Worm (Caenorhabditis elegans) whole organism, L4 larva: ENCODE data around the gene dyf-6.

Experiments
- F10B5.3 ChIP-seq: sonication (generic microtip); optimal IDR thresholded peaks from 2 replicates; lab custom pipeline; 2016; ENCODE audit warnings: mild to moderate bottlenecking, missing genetic modification characterization, missing compliant biosample characterization
- F44E2.7 ChIP-seq: fragments of 200-800 bp; sonication (Bioruptor generic); IDR thresholded peaks from 2 replicates; pipeline ENCODE4 v2.1.2; 2022; ENCODE audit warnings: missing genetic modification characterization, missing compliant biosample characterization
- R02D3.7 ChIP-seq: fragments of 150-350 bp; sonication (generic microtip); optimal IDR thresholded peaks from 3 replicates; lab custom pipeline; 2014; ENCODE audit warnings: missing biosample characterization, missing genetic modification characterization
- T20F7.1 ChIP-seq: fragments of 200-800 bp; sonication (Bioruptor generic); optimal IDR thresholded peaks from 2 replicates; lab custom pipeline; 2018; ENCODE audit warnings: mild to moderate bottlenecking, missing genetic modification characterization, missing compliant biosample characterization
- T26A8.4 ChIP-seq: fragments of 200-800 bp; sonication (Bioruptor generic); IDR thresholded peaks from 2 replicates; pipeline ENCODE4 v1.3.6; 2022; ENCODE audit warnings: missing genetic modification characterization, missing compliant biosample characterization
- Y75B8A.6 ChIP-seq: fragments of 200-800 bp; sonication (Bioruptor generic); IDR thresholded peaks from 2 replicates; pipeline ENCODE4 v1.3.6; 2022; ENCODE audit warnings: missing genetic modification reagents, missing genetic modification characterization, missing compliant biosample characterization
- aly-2 ChIP-seq: sonication (generic microtip); optimal IDR thresholded peaks from 2 replicates; lab custom pipeline; 2018; ENCODE audit warnings: missing biosample characterization, missing genetic modification characterization
- ceh-62 ChIP-seq: sonication (generic microtip); optimal IDR thresholded peaks from 2 replicates; lab custom pipeline; 2017; ENCODE audit warnings: missing biosample characterization, missing genetic modification characterization
- cey-2 ChIP-seq: sonication (generic microtip); optimal IDR thresholded peaks from 3 replicates; lab custom pipeline; 2017; ENCODE audit warnings: missing genetic modification characterization, mild to moderate bottlenecking, missing compliant biosample characterization, antibody characterized with exemption, borderline replicate concordance; ENCODE audit not compliant: insufficient read depth
- ctbp-1 ChIP-seq: fragments of 200-800 bp; sonication (Bioruptor generic); IDR thresholded peaks from 2 replicates; pipeline ENCODE4 v1.3.6; 2022; ENCODE audit warnings: missing genetic modification reagents, missing genetic modification characterization, missing compliant biosample characterization
- daf-8 ChIP-seq: fragments of 200-800 bp; sonication (Bioruptor generic); IDR thresholded peaks from 2 replicates; pipeline ENCODE4 v1.3.6; 2022; ENCODE audit warnings: missing genetic modification characterization, missing compliant biosample characterization
- dmd-6 ChIP-seq: fragments of 200-800 bp; sonication (Bioruptor generic); IDR thresholded peaks from 2 replicates; pipeline ENCODE4 v1.3.6; 2022; ENCODE audit warnings: missing genetic modification reagents, missing genetic modification characterization, missing compliant biosample characterization
- dmd-8 ChIP-seq: fragments of 200-800 bp; sonication (Bioruptor generic); IDR thresholded peaks from 2 replicates; pipeline ENCODE4 v1.3.6; 2022; ENCODE audit warnings: missing genetic modification characterization, missing compliant biosample characterization
- hif-1 ChIP-seq, 2 experiments: sonication (generic microtip); optimal IDR thresholded peaks; 2 replicates each; lab custom pipeline; 2016 to 2017; ENCODE audit warnings: missing compliant biosample characterization in 2 of 2, missing genetic modification characterization in 2 of 2, missing genetic modification reagents in 2 of 2, missing genotype in 2 of 2, mild to moderate bottlenecking in 1 of 2
- hlh-11 ChIP-seq: fragments of 200-800 bp; sonication (Bioruptor generic); optimal IDR thresholded peaks from 2 replicates; lab custom pipeline; 2018; ENCODE audit warnings: mild to moderate bottlenecking, missing genetic modification characterization, missing compliant biosample characterization
- hmg-1.1 ChIP-seq: fragments of 200-800 bp; sonication (Bioruptor generic); IDR thresholded peaks from 2 replicates; pipeline ENCODE4 v1.3.6; 2022; ENCODE audit warnings: missing genetic modification reagents, missing genetic modification characterization, missing compliant biosample characterization
- lim-7 ChIP-seq: fragments of 200-800 bp; sonication (Bioruptor generic); IDR thresholded peaks from 2 replicates; pipeline ENCODE4 v1.3.6; 2022; ENCODE audit warnings: missing genetic modification characterization, missing compliant biosample characterization
- lin-38 ChIP-seq: fragments of 200-800 bp; sonication (Bioruptor generic); IDR thresholded peaks from 2 replicates; pipeline ENCODE4 v1.3.6; 2022; ENCODE audit warnings: missing genetic modification reagents, missing genetic modification characterization, missing compliant biosample characterization
- lin-39 ChIP-seq: fragments of 150-350 bp; optimal IDR thresholded peaks from 2 replicates; lab custom pipeline; 2014; ENCODE audit warnings: missing biosample characterization, missing genetic modification reagents, missing genetic modification characterization
- mxl-2 ChIP-seq: fragments of 200-800 bp; sonication (Bioruptor generic); conservative IDR thresholded peaks from 2 replicates; pipeline ENCODE4 v1.3.6; 2022; ENCODE audit warnings: missing genetic modification reagents, missing genetic modification characterization, missing compliant biosample characterization
- mxl-3 ChIP-seq: fragments of 200-800 bp; sonication (Bioruptor generic); optimal IDR thresholded peaks from 2 replicates; lab custom pipeline; 2018; ENCODE audit warnings: mild to moderate bottlenecking, missing genetic modification characterization, missing compliant biosample characterization
- nhr-111 ChIP-seq: fragments of 200-800 bp; sonication (Bioruptor generic); optimal IDR thresholded peaks from 2 replicates; lab custom pipeline; 2018; ENCODE audit warnings: mild to moderate bottlenecking, missing genetic modification characterization, missing compliant biosample characterization
- nhr-42 ChIP-seq: fragments of 200-800 bp; sonication (Bioruptor generic); IDR thresholded peaks from 2 replicates; pipeline ENCODE4 v1.3.6; 2022; ENCODE audit warnings: missing genetic modification characterization, missing compliant biosample characterization
- saeg-2 ChIP-seq: fragments of 200-800 bp; sonication (Bioruptor generic); IDR thresholded peaks from 2 replicates; pipeline ENCODE4 v1.3.6; 2022; ENCODE audit warnings: missing genetic modification reagents, missing genetic modification characterization, missing compliant biosample characterization
- set-16 ChIP-seq: fragments of 200-800 bp; sonication (Bioruptor generic); IDR thresholded peaks from 2 replicates; pipeline ENCODE4 v1.3.6; 2022; ENCODE audit warnings: missing genetic modification reagents, missing genetic modification characterization, missing compliant biosample characterization
- snpc-1.2 ChIP-seq: fragments of 200-800 bp; sonication (Bioruptor generic); IDR thresholded peaks from 2 replicates; pipeline ENCODE4 v1.3.6; 2022; ENCODE audit warnings: missing genetic modification reagents, missing genetic modification characterization, missing compliant biosample characterization
- spr-1 ChIP-seq: sonication (generic microtip); optimal IDR thresholded peaks from 2 replicates; lab custom pipeline; 2016; ENCODE audit warnings: mild to moderate bottlenecking, missing genetic modification characterization, missing compliant biosample characterization
- spr-3 ChIP-seq: fragments of 200-800 bp; sonication (Bioruptor generic); optimal IDR thresholded peaks from 2 replicates; lab custom pipeline; 2018; ENCODE audit warnings: mild to moderate bottlenecking, missing genetic modification characterization, missing compliant biosample characterization
- unc-39 ChIP-seq: sonication (generic microtip); optimal IDR thresholded peaks from 2 replicates; lab custom pipeline; 2017; ENCODE audit warnings: missing biosample characterization, missing genetic modification characterization
- unc-62 ChIP-seq, 3 experiments: fragments of 150-350 bp in 1 of 3; sonication (generic microtip); optimal IDR thresholded peaks in 2 of 3; peaks in 1 of 3; 1 replicate in 1 of 3; 2 replicates in 2 of 3; lab custom pipeline; 2014 to 2017; ENCODE audit warnings: missing biosample characterization in 3 of 3, missing genetic modification characterization in 3 of 3, missing genetic modification reagents in 3 of 3, missing genotype in 1 of 3

The dyf-6 gene

DNA sequence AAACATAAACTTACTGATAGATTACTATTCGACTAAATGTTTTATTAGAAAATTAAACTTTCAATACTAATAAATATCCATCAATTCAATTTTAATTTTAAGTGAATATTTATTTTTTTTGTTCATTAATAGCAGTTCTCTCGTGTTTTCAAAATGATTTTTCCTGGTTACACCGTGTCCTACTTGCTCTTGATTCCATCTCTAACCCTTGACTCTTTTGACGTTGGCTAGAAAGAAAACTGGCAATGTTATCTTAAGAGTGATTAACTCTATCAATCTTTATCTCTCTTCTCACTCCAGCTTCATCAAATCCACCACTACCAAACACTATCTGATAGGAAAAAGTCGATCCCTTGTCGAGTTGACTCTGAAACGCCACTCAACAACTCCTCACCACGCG, 26.1 kb upstream of the dyf-6 start, which contains the start of gene acr-8:
Gene acr-8 (plus strand): TSS at position 301 of the 400 bp plus-strand sequence.
- TF ChIP-seq dmd-6 (GFP tag; lab: Robert Waterston, UW) (no peak), snpc-1.2 (GFP tag; lab: Robert Waterston, UW) (no peak), Y75B8A.6 (GFP tag; lab: Robert Waterston, UW) (no peak), unc-62 (GFP tag; optimal IDR thresholded peaks at IDR 0.05 in 1 of 2; lab: Kevin White, UChicago) (peak in 1 of 2 experiments; percentile 53), unc-62 (tag; optimal IDR thresholded peaks at IDR 0.05; lab: Kevin White, UChicago) (no peak)

DNA sequence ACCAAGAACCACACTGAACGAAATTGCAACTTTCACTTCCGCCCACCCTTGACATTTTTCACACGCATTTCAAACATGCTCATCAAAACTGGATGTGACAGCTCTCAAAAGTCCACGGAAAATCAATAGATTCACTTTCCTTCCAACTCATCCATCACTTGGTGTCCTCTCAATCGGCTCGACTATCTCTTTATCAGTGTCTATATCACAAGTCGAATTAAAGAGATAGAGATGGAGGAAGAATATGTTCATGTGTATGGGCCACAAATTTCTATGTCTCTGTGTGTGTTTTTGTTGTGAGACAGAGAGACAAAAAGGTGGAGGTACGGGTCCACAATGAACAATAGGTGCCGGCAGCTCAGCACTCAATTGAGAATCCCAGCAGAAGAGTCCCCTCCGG, 24.2 kb upstream of the dyf-6 start:
- TF ChIP-seq saeg-2 (GFP tag; lab: Robert Waterston, UW): no peak
- TF ChIP-seq spr-3 (GFP tag; lab: Kevin White, UChicago): no peak
- no peak for TF ChIP-seq spr-1 (tag; lab: Kevin White, UChicago)
- TF ChIP-seq R02D3.7 (tag; lab: Kevin White, UChicago): no peak
- no peak for TF ChIP-seq T20F7.1
- no peak for TF ChIP-seq hif-1 (tag; optimal IDR thresholded peaks at IDR 0.05; lab: Kevin White, UChicago)
- TF ChIP-seq cey-2: no peak
- no peak for TF ChIP-seq nhr-111 (GFP tag; lab: Kevin White, UChicago)
- no peak for TF ChIP-seq mxl-3 (GFP tag; lab: Kevin White, UChicago)

DNA sequence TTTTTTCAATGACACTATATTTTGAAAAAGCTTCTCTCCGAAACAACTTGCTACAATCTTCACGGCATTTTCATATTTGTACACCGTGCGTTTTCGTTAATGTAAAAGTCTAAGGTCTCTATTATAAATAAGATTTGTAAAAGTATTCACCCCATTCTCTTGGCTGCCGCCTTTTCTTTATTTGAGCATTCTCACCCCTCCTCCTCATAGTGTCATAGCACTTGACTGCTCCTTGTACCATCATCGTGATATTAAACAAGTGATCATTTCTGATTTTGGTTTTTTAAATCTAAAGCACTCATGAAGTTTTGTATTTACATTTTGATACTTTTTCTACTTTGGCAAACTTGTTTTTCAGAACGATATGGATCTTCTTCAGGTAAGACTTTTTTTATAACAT, 20.5 kb upstream of the dyf-6 start, which contains the start of gene ZC504.1:
Gene ZC504.1 (plus strand): TSS at position 301 of the 400 bp plus-strand sequence.
- TF ChIP-seq F44E2.7: no peak
- no peak for TF ChIP-seq nhr-42 (GFP tag; lab: Robert Waterston, UW)
- no peak for TF ChIP-seq hlh-11

DNA sequence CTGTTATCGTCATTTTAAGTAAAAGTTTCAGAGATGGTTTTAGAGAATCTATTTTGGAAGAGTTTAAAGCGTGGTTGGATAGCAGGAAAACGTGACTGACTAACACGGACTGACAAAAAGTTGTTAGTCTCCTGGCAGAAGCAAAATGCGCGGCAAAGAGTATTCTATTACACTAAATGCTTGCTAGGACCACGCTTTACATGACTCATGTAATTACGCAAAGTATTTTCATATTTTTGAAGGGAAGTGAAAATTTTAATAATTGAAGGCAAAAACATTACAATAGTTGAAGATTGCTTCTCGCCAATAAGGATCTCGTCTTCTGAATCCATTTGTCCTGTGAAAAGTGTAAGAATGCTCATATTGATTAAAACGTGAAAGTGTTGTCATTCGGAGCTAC, 19.9 kb upstream of the dyf-6 start, which contains the start of gene gur-3:
Gene gur-3 (minus strand): TSS at position 101 of the 400 bp plus-strand sequence.
- no peak for TF ChIP-seq mxl-2 (GFP tag; lab: Robert Waterston, UW)
- no peak for TF ChIP-seq hmg-1.1 (GFP tag; lab: Robert Waterston, UW)
- TF ChIP-seq F10B5.3: no peak
- TF ChIP-seq lin-39: no peak
- TF ChIP-seq Y75B8A.6 (GFP tag; lab: Robert Waterston, UW): no peak
- no peak for TF ChIP-seq lin-38 (GFP tag; lab: Robert Waterston, UW)
- TF ChIP-seq aly-2 (tag; lab: Kevin White, UChicago): no peak
- TF ChIP-seq spr-1 (tag; lab: Kevin White, UChicago): no peak
- no peak for TF ChIP-seq T26A8.4 (GFP tag; lab: Robert Waterston, UW)
- no peak for TF ChIP-seq unc-39 (tag; lab: Kevin White, UChicago)
- no peak for TF ChIP-seq daf-8
- TF ChIP-seq lim-7 (GFP tag; lab: Robert Waterston, UW): no peak
- TF ChIP-seq T20F7.1: no peak
- no peak for TF ChIP-seq dmd-8

DNA sequence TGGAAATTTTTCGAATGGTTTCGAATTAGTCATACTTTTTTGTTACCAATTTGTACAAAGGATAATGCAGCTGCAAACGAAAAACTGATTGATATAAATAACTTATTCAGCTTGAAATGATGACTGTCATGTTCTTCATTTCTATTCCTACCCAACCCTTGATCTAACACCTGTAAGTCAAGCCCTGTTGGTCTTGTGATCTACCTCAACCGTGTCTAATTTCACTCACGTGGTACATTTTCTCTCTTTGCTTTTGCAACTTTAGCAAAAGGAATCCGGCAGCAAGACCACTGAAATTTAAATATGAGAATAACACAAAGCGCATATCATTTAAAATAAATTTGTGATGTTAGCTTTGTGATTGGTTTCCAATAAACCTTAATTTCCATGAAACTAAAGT, 17.7 kb upstream of the dyf-6 start:
- no peak for TF ChIP-seq set-16
- TF ChIP-seq ctbp-1 (GFP tag; lab: Robert Waterston, UW): no peak
- peak in 1 of 2 experiments; percentile 98 for TF ChIP-seq unc-62 (GFP tag; optimal IDR thresholded peaks at IDR 0.05 in 1 of 2; lab: Kevin White, UChicago)
- no peak for TF ChIP-seq unc-62 (tag; optimal IDR thresholded peaks at IDR 0.05; lab: Kevin White, UChicago)

DNA sequence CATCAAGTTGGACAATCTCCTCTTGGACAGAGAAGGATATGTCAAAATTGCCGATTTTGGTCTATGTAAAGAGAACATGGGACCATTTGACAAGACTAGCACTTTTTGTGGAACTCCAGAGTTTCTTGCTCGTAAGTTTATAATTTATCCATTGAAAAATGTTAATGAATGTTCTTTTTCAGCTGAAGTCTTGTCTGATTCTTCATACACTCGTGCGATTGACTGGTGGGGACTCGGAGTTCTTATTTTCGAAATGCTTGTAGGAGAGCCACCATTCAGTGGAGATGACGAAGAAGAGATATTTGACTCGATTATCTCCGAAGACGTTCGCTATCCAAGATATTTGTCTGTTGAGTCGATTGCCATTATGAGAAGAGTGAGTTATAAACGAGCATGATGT, 14.8 kb upstream of the dyf-6 start:
- TF ChIP-seq ceh-62 (tag; lab: Kevin White, UChicago) (no peak), unc-62 (GFP tag; optimal IDR thresholded peaks at IDR 0.05 in 1 of 2; lab: Kevin White, UChicago) (peak in 1 of 2 experiments; percentile 91), unc-62 (tag; optimal IDR thresholded peaks at IDR 0.05; lab: Kevin White, UChicago) (no peak)
- TF ChIP-seq, all 104 proteins: peak for 1
